Worm (Caenorhabditis elegans) whole organism, late embryonic: Measurements from ENCODE around the gene T13A10.2.

Source experiments
- ceh-9 ChIP-seq: sonication (generic microtip); optimal IDR thresholded peaks from 2 replicates; lab custom pipeline; 2016; ENCODE audit warnings: mild to moderate bottlenecking, missing genetic modification characterization, inconsistent platforms, missing compliant biosample characterization
- hlh-30 ChIP-seq: sonication (generic microtip); optimal IDR thresholded peaks from 2 replicates; lab custom pipeline; 2017; ENCODE audit warnings: antibody characterized with exemption, missing genetic modification characterization, missing compliant biosample characterization; ENCODE audit not compliant: insufficient read depth
- pag-3 ChIP-seq: sonication (generic microtip); optimal IDR thresholded peaks from 2 replicates; lab custom pipeline; 2016; ENCODE audit warnings: missing compliant biosample characterization, missing genetic modification characterization, borderline replicate concordance
- pha-4 ChIP-seq: fragments of 150-350 bp; optimal IDR thresholded peaks from 2 replicates; lab custom pipeline; 2018; ENCODE audit warnings: missing biosample characterization, missing genetic modification reagents, missing genetic modification characterization
- sox-2 ChIP-seq: fragments of 200-800 bp; sonication (Bioruptor generic); IDR thresholded peaks from 2 replicates; pipeline ENCODE4 v1.3.6; 2022; ENCODE audit warnings: missing genetic modification reagents, missing genetic modification characterization, missing compliant biosample characterization
- tbx-7 ChIP-seq: sonication (generic microtip); optimal IDR thresholded peaks from 2 replicates; lab custom pipeline; 2016; ENCODE audit warnings: missing genotype, missing genetic modification characterization, missing compliant biosample characterization
- ttx-3 ChIP-seq: sonication (generic microtip); optimal IDR thresholded peaks from 2 replicates; lab custom pipeline; 2016; ENCODE audit warnings: missing genetic modification reagents, missing genetic modification characterization, missing compliant biosample characterization
- unc-55 ChIP-seq: sonication (generic microtip); optimal IDR thresholded peaks from 2 replicates; lab custom pipeline; 2017; ENCODE audit warnings: missing biosample characterization, missing genetic modification reagents, missing genetic modification characterization

- TF ChIP-seq hlh-30 (tag; lab: Kevin White, UChicago), result no peak
- TF ChIP-seq pag-3, result no peak
- no peak for TF ChIP-seq ttx-3 (tag; lab: Kevin White, UChicago)
- TF ChIP-seq pha-4, result no peak
- TF ChIP-seq sox-2, result no peak
- TF ChIP-seq ceh-9 (tag; lab: Kevin White, UChicago), result no peak
- TF ChIP-seq tbx-7 (tag; lab: Kevin White, UChicago), result no peak
- TF ChIP-seq unc-55 (GFP tag; lab: Kevin White, UChicago), result no peak
These were observed 4.6 kb upstream of the T13A10.2 start, which contains the start of gene acox-3 for ce11 chrIV:6248486-6248885.
